Fruit fly (Drosophila melanogaster) whole organism, embryonic: ENCODE measurements around the gene sni.
A peak's percentile ranks its signal among the peaks of the same experiment; 100 is the strongest.

Source experiments
- Atf-2 ChIP-seq: fragments of 200-800 bp; sonication (Bioruptor generic); optimal IDR thresholded peaks from 2 replicates; lab custom pipeline; 2016; ENCODE audit warnings: missing biosample characterization, missing genetic modification characterization
- CG10543 ChIP-seq: fragments of 200-800 bp; sonication (Bioruptor generic); optimal IDR thresholded peaks from 3 replicates; lab custom pipeline; 2017; ENCODE audit warnings: missing biosample characterization, mild to moderate bottlenecking, missing genetic modification characterization, moderate library complexity
- CG11695 ChIP-seq: fragments of 200-800 bp; sonication (Bioruptor generic); IDR thresholded peaks from 3 replicates; pipeline ENCODE4 v1.3.6; 2022; ENCODE audit warnings: missing biosample characterization, missing genetic modification characterization
- CG12236 ChIP-seq: fragments of 200-800 bp; sonication (Bioruptor generic); optimal IDR thresholded peaks from 2 replicates; lab custom pipeline; 2016; ENCODE audit warnings: missing biosample characterization, missing genetic modification characterization
- CG12299 ChIP-seq: fragments of 200-800 bp; sonication (Bioruptor generic); optimal IDR thresholded peaks from 2 replicates; lab custom pipeline; 2018; ENCODE audit warnings: missing biosample characterization, mild to moderate bottlenecking, missing genetic modification characterization
- CG13775 ChIP-seq: fragments of 200-800 bp; sonication (Bioruptor generic); optimal IDR thresholded peaks from 3 replicates; lab custom pipeline; 2017; ENCODE audit warnings: missing biosample characterization, mild to moderate bottlenecking, missing genetic modification characterization
- CG14965 ChIP-seq: fragments of 200-800 bp; sonication (Bioruptor generic); optimal IDR thresholded peaks from 2 replicates; lab custom pipeline; 2016; ENCODE audit warnings: missing biosample characterization, missing genetic modification characterization, borderline replicate concordance
- CG2116 ChIP-seq: fragments of 200-800 bp; sonication (Bioruptor generic); optimal IDR thresholded peaks from 3 replicates; lab custom pipeline; 2018; ENCODE audit warnings: missing biosample characterization, mild to moderate bottlenecking, missing genetic modification characterization
- CG3163 ChIP-seq: fragments of 200-800 bp; sonication (Bioruptor generic); optimal IDR thresholded peaks from 3 replicates; lab custom pipeline; 2016; ENCODE audit warnings: missing biosample characterization, missing genetic modification characterization
- CG34224 ChIP-seq: fragments of 200-800 bp; sonication (Bioruptor generic); IDR thresholded peaks from 3 replicates; pipeline ENCODE4 v1.3.6; 2022; ENCODE audit warnings: missing biosample characterization, missing genetic modification characterization; ENCODE audit not compliant: partially characterized antibody
- CG42726 ChIP-seq: fragments of 200-800 bp; sonication (Bioruptor generic); IDR thresholded peaks from 2 replicates; pipeline ENCODE4 v1.3.6; 2022; ENCODE audit warnings: missing biosample characterization, missing genetic modification characterization; ENCODE audit not compliant: partially characterized antibody
- CG4328 ChIP-seq: fragments of 200-800 bp; sonication (Bioruptor generic); optimal IDR thresholded peaks from 3 replicates; lab custom pipeline; 2017; ENCODE audit warnings: missing biosample characterization, missing genetic modification reagents, missing genetic modification characterization
- CG4404 ChIP-seq: fragments of 200-800 bp; sonication (Bioruptor generic); IDR thresholded peaks from 2 replicates; pipeline ENCODE4 v1.3.6; 2022; ENCODE audit warnings: missing biosample characterization, missing genetic modification characterization
- CG7556 ChIP-seq: fragments of 200-800 bp; sonication (Bioruptor generic); optimal IDR thresholded peaks from 2 replicates; lab custom pipeline; 2017; ENCODE audit warnings: missing biosample characterization, mild to moderate bottlenecking, missing genetic modification characterization
- CG7839 ChIP-seq: fragments of 200-800 bp; sonication (Bioruptor generic); optimal IDR thresholded peaks from 3 replicates; lab custom pipeline; 2018; ENCODE audit warnings: missing biosample characterization, mild to moderate bottlenecking, missing genetic modification characterization, moderate library complexity
- CG7963 ChIP-seq: fragments of 200-800 bp; sonication (Bioruptor generic); IDR thresholded peaks from 3 replicates; pipeline ENCODE4 v1.3.6; 2022; ENCODE audit warnings: missing biosample characterization, missing genetic modification characterization; ENCODE audit not compliant: partially characterized antibody
- CG8290 ChIP-seq, 3 experiments: fragments of 200-800 bp; sonication (Bioruptor generic); optimal IDR thresholded peaks; 2 replicates each; lab custom pipeline; 2016 to 2019; ENCODE audit warnings: missing biosample characterization in 3 of 3, missing genetic modification characterization in 3 of 3, mild to moderate bottlenecking in 2 of 3, moderate library complexity in 1 of 3
- CHES-1-like ChIP-seq: fragments of 200-800 bp; sonication (Bioruptor generic); optimal IDR thresholded peaks from 2 replicates; lab custom pipeline; 2016; ENCODE audit warnings: missing biosample characterization, missing genetic modification characterization
- CkIIα-i1 ChIP-seq: fragments of 200-800 bp; sonication (Bioruptor generic); IDR thresholded peaks from 2 replicates; pipeline ENCODE4 v1.3.6; 2022; ENCODE audit warnings: missing biosample characterization, missing genetic modification characterization
- D19B ChIP-seq: fragments of 200-800 bp; sonication (Bioruptor generic); optimal IDR thresholded peaks from 2 replicates; lab custom pipeline; 2017; ENCODE audit warnings: missing biosample characterization, mild to moderate bottlenecking, missing genetic modification characterization
- Dbx ChIP-seq: fragments of 200-800 bp; sonication (Bioruptor generic); IDR thresholded peaks from 3 replicates; pipeline ENCODE4 v1.3.6; 2022; ENCODE audit warnings: missing biosample characterization, missing genetic modification characterization
- Dll ChIP-seq: fragments of 200-800 bp; sonication (Bioruptor generic); IDR thresholded peaks from 4 replicates; pipeline ENCODE4 v1.3.6; 2022; ENCODE audit warnings: missing biosample characterization, missing genetic modification characterization; ENCODE audit not compliant: partially characterized antibody
- E2f2 ChIP-seq: fragments of 200-800 bp; sonication (Bioruptor generic); IDR thresholded peaks from 2 replicates; pipeline ENCODE4 v1.3.6; 2022; ENCODE audit warnings: missing biosample characterization, missing genetic modification characterization
- Ets65A ChIP-seq: fragments of 200-800 bp; sonication (Bioruptor generic); peaks from one replicate; lab custom pipeline; 2016; ENCODE audit warnings: missing biosample characterization, missing genetic modification characterization
- Ets97D ChIP-seq: fragments of 200-800 bp; sonication (Bioruptor generic); optimal IDR thresholded peaks from 3 replicates; lab custom pipeline; 2016; ENCODE audit warnings: missing biosample characterization, missing genetic modification characterization
- Fer1 ChIP-seq: fragments of 200-800 bp; sonication (Bioruptor generic); optimal IDR thresholded peaks from 2 replicates; lab custom pipeline; 2017; ENCODE audit warnings: missing biosample characterization, mild to moderate bottlenecking, missing genetic modification characterization
- HLH4C ChIP-seq: fragments of 200-800 bp; sonication (Bioruptor generic); IDR thresholded peaks from 3 replicates; pipeline ENCODE4 v1.3.6; 2022; ENCODE audit warnings: missing biosample characterization, missing genetic modification characterization; ENCODE audit not compliant: partially characterized antibody
- Hey ChIP-seq: fragments of 200-800 bp; sonication (Bioruptor generic); optimal IDR thresholded peaks from 3 replicates; lab custom pipeline; 2018; ENCODE audit warnings: missing biosample characterization, mild to moderate bottlenecking, missing genetic modification characterization
- MBD-R2 ChIP-seq: fragments of 200-800 bp; sonication (Bioruptor generic); IDR thresholded peaks from 2 replicates; pipeline ENCODE4 v1.3.6; 2022; ENCODE audit warnings: missing biosample characterization, missing genetic modification characterization
- Myb ChIP-seq: fragments of 200-800 bp; sonication (Bioruptor generic); optimal IDR thresholded peaks from 2 replicates; lab custom pipeline; 2016; ENCODE audit warnings: missing biosample characterization, missing genetic modification characterization
- Nf-YC ChIP-seq: fragments of 200-800 bp; optimal IDR thresholded peaks from 3 replicates; lab custom pipeline; 2019; ENCODE audit warnings: missing biosample characterization, mild to moderate bottlenecking, missing genetic modification characterization, moderate library complexity
- Oaz ChIP-seq: fragments of 200-800 bp; sonication (Bioruptor generic); IDR thresholded peaks from 2 replicates; pipeline ENCODE4 v1.3.6; 2022; ENCODE audit warnings: missing biosample characterization, missing genetic modification characterization
- Pdp1 ChIP-seq, 2 experiments: fragments of 200-800 bp; sonication (Bioruptor generic); optimal IDR thresholded peaks; 3 replicates each; lab custom pipeline; 2016; ENCODE audit warnings: missing biosample characterization in 2 of 2, missing genetic modification characterization in 2 of 2, mild to moderate bottlenecking in 1 of 2, moderate library complexity in 1 of 2
- Sry-δ ChIP-seq: fragments of 200-800 bp; sonication (Bioruptor generic); optimal IDR thresholded peaks from 2 replicates; lab custom pipeline; 2016; ENCODE audit warnings: missing biosample characterization, missing genetic modification characterization
- Stat92E ChIP-seq, 3 experiments: fragments of >200 bp in 2 of 3; fragments of 200-800 bp in 1 of 3; sonication (Bioruptor generic) in 1 of 3; optimal IDR thresholded peaks; 2 replicates each; lab custom pipeline; 2017 to 2019; ENCODE audit warnings: missing biosample characterization in 3 of 3, missing genetic modification characterization in 3 of 3, mild to moderate bottlenecking in 1 of 3, moderate library complexity in 1 of 3
- Xrp1 ChIP-seq: fragments of 200-800 bp; sonication (Bioruptor generic); IDR thresholded peaks from 2 replicates; pipeline ENCODE4 v1.3.6; 2022; ENCODE audit warnings: missing biosample characterization, missing genetic modification characterization
- ac ChIP-seq: fragments of 200-800 bp; sonication (Bioruptor generic); optimal IDR thresholded peaks from 3 replicates; lab custom pipeline; 2017; ENCODE audit warnings: missing biosample characterization, mild to moderate bottlenecking, missing genetic modification characterization
- cad ChIP-seq: fragments of >200 bp; optimal IDR thresholded peaks from 2 replicates; lab custom pipeline; 2017; ENCODE audit warnings: missing biosample characterization, missing genetic modification characterization
- chif ChIP-seq, 2 experiments: fragments of 200-800 bp; sonication (Bioruptor generic); optimal IDR thresholded peaks; 3 replicates each; lab custom pipeline; 2016; ENCODE audit warnings: missing biosample characterization in 2 of 2, missing genetic modification characterization in 2 of 2
- dysf ChIP-seq: fragments of 200-800 bp; sonication (Bioruptor generic); IDR thresholded peaks from 3 replicates; pipeline ENCODE4 v1.3.6; 2022; ENCODE audit warnings: missing biosample characterization, missing genetic modification characterization
- ewg ChIP-seq: fragments of 200-800 bp; sonication (Bioruptor generic); optimal IDR thresholded peaks from 3 replicates; lab custom pipeline; 2017; ENCODE audit warnings: mild to moderate bottlenecking, missing biosample characterization, missing genetic modification reagents, missing genetic modification characterization
- h ChIP-seq: fragments of >200 bp; optimal IDR thresholded peaks from 2 replicates; lab custom pipeline; 2017
- ind ChIP-seq: fragments of 200-800 bp; sonication (Bioruptor generic); optimal IDR thresholded peaks from 3 replicates; lab custom pipeline; 2016; ENCODE audit warnings: missing biosample characterization, missing genetic modification characterization
- knrl ChIP-seq: fragments of 200-800 bp; sonication (Bioruptor generic); IDR thresholded peaks from 3 replicates; pipeline ENCODE4 v1.3.6; 2022; ENCODE audit warnings: missing biosample characterization, missing genetic modification characterization; ENCODE audit not compliant: partially characterized antibody
- lbe ChIP-seq: fragments of 200-800 bp; sonication (Bioruptor generic); optimal IDR thresholded peaks from 2 replicates; lab custom pipeline; 2016; ENCODE audit warnings: missing biosample characterization, mild to moderate bottlenecking, missing genetic modification characterization
- pan ChIP-seq, 4 experiments: fragments of >200 bp in 3 of 4; fragments of 200-800 bp in 1 of 4; sonication (Bioruptor generic) in 1 of 4; optimal IDR thresholded peaks in 3 of 4; IDR thresholded peaks in 1 of 4; 2 replicates each; pipeline versions ENCODE4 v1.3.6 to Lab custom; 2017 to 2022; ENCODE audit warnings: missing biosample characterization in 2 of 4, missing genetic modification characterization in 2 of 4, mixed read lengths in 1 of 4
- peb ChIP-seq: fragments of 200-800 bp; sonication (Bioruptor generic); IDR thresholded peaks from 2 replicates; pipeline ENCODE4 v1.3.6; 2022; ENCODE audit warnings: missing biosample characterization, missing genetic modification characterization
- salm ChIP-seq: fragments of 200-800 bp; sonication (Bioruptor generic); optimal IDR thresholded peaks from 2 replicates; lab custom pipeline; 2018; ENCODE audit warnings: missing biosample characterization, mild to moderate bottlenecking, missing genetic modification characterization
- sc ChIP-seq, 3 experiments: fragments of >200 bp in 2 of 3; fragments of 200-800 bp in 1 of 3; sonication (Bioruptor generic) in 1 of 3; optimal IDR thresholded peaks; 2 replicates in 2 of 3; 3 replicates in 1 of 3; lab custom pipeline; 2017; ENCODE audit warnings: mild to moderate bottlenecking in 1 of 3, missing biosample characterization in 1 of 3, missing genetic modification characterization in 1 of 3, missing genetic modification reagents in 1 of 3
- unc-4 ChIP-seq: fragments of 200-800 bp; sonication (Bioruptor generic); IDR thresholded peaks from 2 replicates; pipeline ENCODE4 v1.3.6; 2022; ENCODE audit warnings: missing biosample characterization, missing genetic modification characterization; ENCODE audit not compliant: partially characterized antibody

Gene sni

DNA sequence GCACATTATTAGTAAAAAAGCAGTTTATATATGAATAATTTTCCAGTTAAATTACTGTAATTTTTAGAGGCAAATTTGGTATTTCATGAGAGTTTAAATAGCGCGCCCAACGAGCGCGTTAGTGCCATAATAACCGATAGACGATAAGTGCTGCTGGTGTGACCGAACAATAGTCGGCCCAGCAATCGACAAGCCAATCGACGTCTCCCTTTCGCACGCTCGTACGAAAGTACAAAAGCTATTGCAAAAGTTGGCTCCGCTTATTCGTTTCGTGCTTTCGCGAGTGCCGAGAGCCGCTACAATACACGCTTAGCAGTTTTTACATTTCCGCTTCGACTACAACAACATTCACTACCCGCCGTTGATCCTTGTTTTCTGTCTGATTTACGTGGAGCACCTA lies 1.5 kb downstream of the sni start, which contains the start of gene Trxr1 (continued):
- TF ChIP-seq D19B (GFP tag; lab: Kevin White, UChicago): no peak
- peak; percentile 58 for TF ChIP-seq MBD-R2 (GFP tag; lab: Robert Waterston, UW)
- TF ChIP-seq Dll (GFP tag; lab: Robert Waterston, UW): peak; percentile 57; the same call in 2 of the 4 replicates
- peak; percentile 54 for TF ChIP-seq unc-4 (GFP tag; lab: Robert Waterston, UW)
- TF ChIP-seq CG14965 (GFP tag; lab: Kevin White, UChicago): no peak
- TF ChIP-seq cad (GFP tag; lab: Kevin White, UChicago): no peak
- TF ChIP-seq CG2116 (GFP tag; lab: Kevin White, UChicago): peak; percentile 65
- TF ChIP-seq CG11695 (GFP tag; lab: Robert Waterston, UW): no peak
- TF ChIP-seq HLH4C (GFP tag; lab: Robert Waterston, UW): peak; percentile 77
- peak in 1 of 2 experiments; percentile 70 for TF ChIP-seq Pdp1 (GFP tag; optimal IDR thresholded peaks at IDR 0.05; lab: Kevin White, UChicago)
- TF ChIP-seq CG34224 (GFP tag; lab: Robert Waterston, UW): peak; percentile 61; the same call in 2 of the 3 replicates
- no peak for TF ChIP-seq CG10543
- no peak for TF ChIP-seq CG42726
- no peak for TF ChIP-seq dysf (GFP tag; lab: Robert Waterston, UW)
- peak; percentile 21 for TF ChIP-seq lbe (GFP tag; lab: Kevin White, UChicago)
- TF ChIP-seq Xrp1 (GFP tag; lab: Robert Waterston, UW): no peak
- no peak for TF ChIP-seq CG8290 (GFP tag; optimal IDR thresholded peaks at IDR 0.05; lab: Kevin White, UChicago)
- TF ChIP-seq CG8290 (tag; optimal IDR thresholded peaks at IDR 0.05; lab: Kevin White, UChicago): peak in 1 of 2 experiments; percentile 15
- peak; percentile 57; the same call in 2 of the 3 replicates for TF ChIP-seq knrl (GFP tag; lab: Robert Waterston, UW)
- TF ChIP-seq CG13775 (GFP tag; lab: Kevin White, UChicago): no peak
- TF ChIP-seq Stat92E (GFP tag; optimal IDR thresholded peaks at IDR 0.05; lab: Kevin White, UChicago): no peak
- no peak for TF ChIP-seq CkIIα-i1
- TF ChIP-seq peb: no peak
- TF ChIP-seq CG4328 (GFP tag; lab: Kevin White, UChicago): no peak
- no peak for TF ChIP-seq CG4404 (GFP tag; lab: Robert Waterston, UW)
- no peak for TF ChIP-seq Hey (tag; lab: Kevin White, UChicago)
- no peak for TF ChIP-seq Dbx
- TF ChIP-seq pan (optimal IDR thresholded peaks at IDR 0.05; lab: Kevin White, UChicago): no peak
- no peak for TF ChIP-seq pan (GFP tag; optimal IDR thresholded peaks at IDR 0.05 in 1 of 2, IDR thresholded peaks at IDR 0.05 in 1 of 2)
- no peak for TF ChIP-seq ind
- TF ChIP-seq Sry-δ (GFP tag; lab: Kevin White, UChicago): peak; percentile 66
- TF ChIP-seq CG7963 (GFP tag; lab: Robert Waterston, UW): peak; percentile 81; the same call in 2 of the 3 replicates
- peak; percentile 28 for TF ChIP-seq Fer1 (GFP tag; lab: Kevin White, UChicago)
- TF ChIP-seq salm: no peak
- TF ChIP-seq E2f2 (GFP tag; lab: Robert Waterston, UW): peak; percentile 93
- peak; percentile 10 for TF ChIP-seq Myb (GFP tag; lab: Kevin White, UChicago)

dm6 chrX:8240431-8240830 lies 3.4 kb downstream of the sni start, which contains the start of gene CG2147:
Gene CG2147 (plus strand): TSS chrX:8240684.
- TF ChIP-seq ewg (GFP tag; lab: Kevin White, UChicago) (no peak), Ets65A (GFP tag; lab: Kevin White, UChicago) (no peak), CG3163 (GFP tag; lab: Kevin White, UChicago) (no peak), CG7839 (tag; lab: Kevin White, UChicago) (no peak), CG12299 (tag; lab: Kevin White, UChicago) (no peak), chif (GFP tag; optimal IDR thresholded peaks at IDR 0.05; lab: Kevin White, UChicago) (no peak), h (no peak), CHES-1-like (GFP tag; lab: Kevin White, UChicago) (no peak), ac (GFP tag; lab: Kevin White, UChicago) (no peak), Oaz (no peak), CG12236 (GFP tag; lab: Kevin White, UChicago) (no peak), sc (optimal IDR thresholded peaks at IDR 0.05; lab: Kevin White, UChicago) (no peak), sc (GFP tag; optimal IDR thresholded peaks at IDR 0.05; lab: Kevin White, UChicago) (no peak), Ets97D (peak; percentile 30), Nf-YC (tag; lab: Kevin White, UChicago) (no peak), Atf-2 (GFP tag; lab: Kevin White, UChicago) (no peak), CG7556 (GFP tag; lab: Kevin White, UChicago) (no peak)
